Fruit fly (Drosophila melanogaster): ENCODE results near the gene Or24a.
A peak's percentile ranks its signal among the peaks of the same experiment; 100 is the strongest.

Or24a gene

dm6 chr2L:4124629-4125350 is 41.1 kb downstream of the Or24a start (continued):
- TF ChIP-seq Drgx (GFP tag; IDR thresholded peaks at IDR 0.05) (no peak), kni (GFP tag; optimal IDR thresholded peaks at IDR 0.05) (no peak), D (optimal IDR thresholded peaks at IDR 0.05) (no peak), D (GFP tag; optimal IDR thresholded peaks at IDR 0.05) (peak; percentile 73), cg (GFP tag; optimal IDR thresholded peaks at IDR 0.05) (no peak), CG3065 (GFP tag; optimal IDR thresholded peaks at IDR 0.05) (peak; percentile 1), CG12659 (GFP tag; optimal IDR thresholded peaks at IDR 0.05) (peak; percentile 26), gfzf (GFP tag; optimal IDR thresholded peaks at IDR 0.05) (no peak), dmrt11E (tag; optimal IDR thresholded peaks at IDR 0.05) (peak; percentile 80), CG7271 (tag; optimal IDR thresholded peaks at IDR 0.05) (peak; percentile 44), CG17568 (GFP tag; optimal IDR thresholded peaks at IDR 0.05) (peak; percentile 12), Scr (GFP tag; IDR thresholded peaks at IDR 0.05; ENCODE audit: partially characterized antibody) (no peak), CG16813 (GFP tag; IDR thresholded peaks at IDR 0.05; ENCODE audit: partially characterized antibody) (no peak), Mad (GFP tag; optimal IDR thresholded peaks at IDR 0.05) (peak; percentile 23), Sry-β (GFP tag; optimal IDR thresholded peaks at IDR 0.05) (peak; percentile 19), Hmx (GFP tag; optimal IDR thresholded peaks at IDR 0.05) (no peak), cas (GFP tag; IDR thresholded peaks at IDR 0.05) (no peak), Adf1 (GFP tag; IDR thresholded peaks at IDR 0.05) (no peak), Fer3 (tag; optimal IDR thresholded peaks at IDR 0.05) (peak; percentile 56), CG7786 (GFP tag; optimal IDR thresholded peaks at IDR 0.05) (no peak), CG18764 (GFP tag; optimal IDR thresholded peaks at IDR 0.05) (peak; percentile 13), Gug (GFP tag; IDR thresholded peaks at IDR 0.05) (no peak), cad (GFP tag; optimal IDR thresholded peaks at IDR 0.05) (no peak), Neu2 (GFP tag; optimal IDR thresholded peaks at IDR 0.05; ENCODE audit: borderline replicate concordance) (no peak), CG9817 (tag; optimal IDR thresholded peaks at IDR 0.05) (peak; percentile 33), toy (GFP tag; IDR thresholded peaks at IDR 0.05) (no peak), rib (GFP tag; IDR thresholded peaks at IDR 0.05) (no peak), Spps (tag; optimal IDR thresholded peaks at IDR 0.05) (peak; percentile 71), inv (GFP tag; IDR thresholded peaks at IDR 0.05; ENCODE audit: partially characterized antibody) (no peak), CG14441 (GFP tag; IDR thresholded peaks at IDR 0.05) (0 out of 2 replicates have a peak, but pooled peaks have one; percentile 10), eve (GFP tag; optimal IDR thresholded peaks at IDR 0.05) (no peak), CG11696 (GFP tag; IDR thresholded peaks at IDR 0.05) (no peak), BtbVII (GFP tag; optimal IDR thresholded peaks at IDR 0.05) (peak; percentile 66), wor (GFP tag; IDR thresholded peaks at IDR 0.05) (0 out of 2 replicates have a peak, but pooled peaks have one; percentile 16), Bgb (GFP tag; IDR thresholded peaks at IDR 0.05; ENCODE audit: partially characterized antibody) (no peak), sr (GFP tag; IDR thresholded peaks at IDR 0.05) (no peak), pros (GFP tag; optimal IDR thresholded peaks at IDR 0.05) (peak; percentile 64), danr (GFP tag; IDR thresholded peaks at IDR 0.05) (no peak), CG17359 (tag; optimal IDR thresholded peaks at IDR 0.05) (peak; percentile 75), D19B (GFP tag; optimal IDR thresholded peaks at IDR 0.05) (no peak), CG11456 (GFP tag; IDR thresholded peaks at IDR 0.05) (no peak), CG11560 (tag; IDR thresholded peaks at IDR 0.05) (no peak), CG1603 (tag; optimal IDR thresholded peaks at IDR 0.05) (no peak), unpg (GFP tag; optimal IDR thresholded peaks at IDR 0.05) (peak; percentile 66), gem (tag; optimal IDR thresholded peaks at IDR 0.05) (peak; percentile 87), Hsf (GFP tag; optimal IDR thresholded peaks at IDR 0.05) (peak; percentile 34), CG33557 (GFP tag; optimal IDR thresholded peaks at IDR 0.05) (peak; percentile 73), zen2 (GFP tag; IDR thresholded peaks at IDR 0.05; ENCODE audit: partially characterized antibody) (no peak), CG7928 (GFP tag; optimal IDR thresholded peaks at IDR 0.05) (no peak)
